Worm (Caenorhabditis elegans): ENCODE measurements around the gene C09B8.8.

The C09B8.8 gene

ce11 chrX:6015096-6015495 is at the start of gene C09B8.8:
C09B8.8 (plus strand) TSS chrX:6015492.
- TF ChIP-seq ets-4 (GFP tag; optimal IDR thresholded peaks at IDR 0.05) = no peak
- no peak for TF ChIP-seq sdz-38 (tag; optimal IDR thresholded peaks at IDR 0.05)
- no peak for TF ChIP-seq nhr-80 (tag; optimal IDR thresholded peaks at IDR 0.05)
- TF ChIP-seq nfyb-1 (GFP tag; IDR thresholded peaks at IDR 0.05) = no peak
- no peak for TF ChIP-seq xnd-1 (tag; optimal IDR thresholded peaks at IDR 0.05)
- no peak for TF ChIP-seq ztf-25 (GFP tag; IDR thresholded peaks at IDR 0.05)
- TF ChIP-seq ceh-40 (GFP tag; IDR thresholded peaks at IDR 0.05) = no peak
- TF ChIP-seq B0336.3 (GFP tag; IDR thresholded peaks at IDR 0.05) = no peak

ce11 chrX:5972212-5972611 is 43.1 kb upstream of the C09B8.8 start:
- TF ChIP-seq zfh-2 (GFP tag; conservative IDR thresholded peaks at IDR 0.05) (peak; percentile 46; the same call in 1 of the 2 replicates), zim-3 (tag; optimal IDR thresholded peaks at IDR 0.05) (no peak), rec-8 (tag; optimal IDR thresholded peaks at IDR 0.05) (no peak)

ce11 chrX:5975228-5975627 is 40.1 kb upstream of the C09B8.8 start:
- TF ChIP-seq ztf-28 (GFP tag; IDR thresholded peaks at IDR 0.05) (no peak), nhr-179 (tag; optimal IDR thresholded peaks at IDR 0.05) (no peak), dpff-1 (tag; optimal IDR thresholded peaks at IDR 0.05) (no peak), nhr-120 (GFP tag; IDR thresholded peaks at IDR 0.05) (no peak), akir-1 (GFP tag; optimal IDR thresholded peaks at IDR 0.05) (no peak), hsf-1 (GFP tag; IDR thresholded peaks at IDR 0.05) (no peak), let-607 (tag; optimal IDR thresholded peaks at IDR 0.05) (no peak), F22D6.2 (tag; optimal IDR thresholded peaks at IDR 0.05) (no peak), ama-1 (optimal IDR thresholded peaks at IDR 0.05) (no peak), ama-1 (GFP tag; optimal IDR thresholded peaks at IDR 0.05) (no peak), rec-8 (tag; optimal IDR thresholded peaks at IDR 0.05) (no peak), gei-17 (GFP tag; optimal IDR thresholded peaks at IDR 0.05) (no peak), C17E4.6 (GFP tag; IDR thresholded peaks at IDR 0.05) (no peak), lir-1 (GFP tag; conservative IDR thresholded peaks at IDR 0.05) (no peak), F55B11.4 (tag; optimal IDR thresholded peaks at IDR 0.05; ENCODE audit: borderline replicate concordance, insufficient read depth) (no peak), sea-2 (GFP tag; IDR thresholded peaks at IDR 0.05) (no peak), repo-1 (tag; optimal IDR thresholded peaks at IDR 0.05) (no peak), egrh-3 (GFP tag; IDR thresholded peaks at IDR 0.05) (no peak)

ce11 chrX:5975726-5976125 is 39.6 kb upstream of the C09B8.8 start:
- TF ChIP-seq akir-1 (GFP tag; optimal IDR thresholded peaks at IDR 0.05) = no peak
- TF ChIP-seq cebp-1 (GFP tag; IDR thresholded peaks at IDR 0.05) = no peak
- TF ChIP-seq cebp-1 (tag; optimal IDR thresholded peaks at IDR 0.05) = no peak

- no peak for TF ChIP-seq Y79H2A.3 (GFP tag; conservative IDR thresholded peaks at IDR 0.05)
- TF ChIP-seq lin-35 (GFP tag; optimal IDR thresholded peaks at IDR 0.05) = peak in 1 of 3 experiments; percentile 69
- TF ChIP-seq F57C9.4 (tag; optimal IDR thresholded peaks at IDR 0.05) = no peak
- TF ChIP-seq mel-28 (tag; optimal IDR thresholded peaks at IDR 0.05; ENCODE audit: borderline replicate concordance) = no peak
- no peak for TF ChIP-seq sdz-38 (tag; optimal IDR thresholded peaks at IDR 0.05)
- TF ChIP-seq nhr-120 (GFP tag; IDR thresholded peaks at IDR 0.05) = no peak
- no peak for TF ChIP-seq hsf-1 (GFP tag; IDR thresholded peaks at IDR 0.05)
- no peak for TF ChIP-seq Y53F4B.3 (GFP tag; IDR thresholded peaks at IDR 0.05)
- no peak for TF ChIP-seq unc-62 (GFP tag; optimal IDR thresholded peaks at IDR 0.05)
- TF ChIP-seq fkh-3 (tag; optimal IDR thresholded peaks at IDR 0.05) = no peak
- no peak for TF ChIP-seq F39B2.1 (GFP tag; IDR thresholded peaks at IDR 0.05)
- no peak for TF ChIP-seq ceh-40 (GFP tag; IDR thresholded peaks at IDR 0.05)
- TF ChIP-seq aptf-3 (GFP tag; IDR thresholded peaks at IDR 0.05) = no peak
- no peak for TF ChIP-seq attf-5 (GFP tag; optimal IDR thresholded peaks at IDR 0.05)
- TF ChIP-seq zim-3 (tag; optimal IDR thresholded peaks at IDR 0.05) = no peak
- TF ChIP-seq attf-6 (GFP tag; IDR thresholded peaks at IDR 0.05) = no peak
- TF ChIP-seq let-607 (tag; optimal IDR thresholded peaks at IDR 0.05) = no peak
- TF ChIP-seq K12H6.12 (tag; optimal IDR thresholded peaks at IDR 0.05) = peak; percentile 50
- no peak for TF ChIP-seq ztf-22 (GFP tag; optimal IDR thresholded peaks at IDR 0.05)
These were observed 38.9 kb upstream of the C09B8.8 start for ce11 chrX:5976206-5976960.
